Worm (Caenorhabditis elegans): ENCODE data around the gene nhr-238.

DNA sequence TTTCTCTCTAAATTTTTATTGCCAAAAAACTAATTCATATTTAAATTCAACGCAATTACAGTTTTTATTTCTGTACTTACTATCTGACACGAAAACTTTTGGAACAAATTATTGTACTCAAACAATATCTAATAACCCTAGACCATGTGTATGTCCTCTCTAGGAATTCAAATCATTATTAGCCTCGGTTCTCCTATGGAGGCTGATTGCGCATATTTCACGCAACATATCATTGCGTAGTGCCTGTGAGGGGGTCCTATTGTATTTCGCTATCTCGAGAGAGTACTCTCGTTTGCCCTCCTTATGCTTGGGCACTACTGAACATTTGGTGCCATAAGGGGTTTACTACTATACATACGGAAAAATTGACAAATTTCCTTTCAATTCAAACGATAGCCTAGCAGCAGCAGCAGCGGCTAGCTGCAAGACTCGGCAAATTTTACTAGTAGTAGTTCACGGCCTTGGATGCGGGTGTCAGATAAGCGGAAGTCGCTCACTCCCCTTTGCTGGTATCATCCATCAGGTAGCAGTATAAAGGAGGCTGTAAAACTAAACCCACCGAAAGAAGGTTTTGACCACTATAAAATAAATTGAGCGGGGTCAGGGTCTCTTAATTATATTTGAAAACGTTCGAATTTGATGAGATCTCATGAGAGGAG is 50.5 kb downstream of the nhr-238 start:
- no peak for TF ChIP-seq W03F9.2 (tag; optimal IDR thresholded peaks at IDR 0.05)
- TF ChIP-seq him-1 (tag; optimal IDR thresholded peaks at IDR 0.05): no peak
- TF ChIP-seq dao-5 (tag; optimal IDR thresholded peaks at IDR 0.05): no peak

Measured in whole organism, L4/young adult.